Worm (Caenorhabditis elegans) whole organism, midembryonic: ENCODE data around the gene C24B9.3.

Experiments used
- flt-1 ChIP-seq: fragments of 200-800 bp; sonication (Bioruptor generic); IDR thresholded peaks from 2 replicates; pipeline ENCODE4 v1.3.6; 2022; ENCODE audit warnings: missing genetic modification characterization, missing compliant biosample characterization
- med-1 ChIP-seq: sonication (generic microtip); optimal IDR thresholded peaks from 2 replicates; lab custom pipeline; 2017; ENCODE audit warnings: missing genetic modification characterization, mild to moderate bottlenecking, missing compliant biosample characterization, antibody characterized with exemption, missing genetic modification reagents; ENCODE audit not compliant: insufficient read depth
- ztf-23 ChIP-seq: fragments of 200-800 bp; sonication (Bioruptor generic); IDR thresholded peaks from 2 replicates; pipeline ENCODE4 v1.3.6; 2022; ENCODE audit warnings: missing genetic modification reagents, missing genetic modification characterization, missing compliant biosample characterization

DNA sequence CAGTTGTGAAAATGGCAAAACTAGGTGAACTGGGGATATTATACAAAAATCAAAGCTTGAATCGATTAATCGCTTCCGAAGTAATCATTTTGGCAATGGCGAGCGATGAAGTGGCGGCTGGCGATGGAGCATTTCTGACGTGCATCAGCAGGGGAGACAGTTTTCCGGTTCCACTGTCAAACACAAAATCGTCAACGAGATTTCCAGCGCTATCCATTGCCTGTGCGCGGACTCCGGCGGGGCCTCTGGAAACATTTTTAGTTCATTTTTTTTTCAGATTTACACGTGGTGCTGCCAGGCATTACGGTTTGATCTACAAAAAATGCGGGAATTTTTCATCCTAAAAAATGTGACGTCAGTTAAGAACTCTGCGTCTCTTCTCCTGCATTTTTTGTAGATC lies 22.8 kb downstream of the C24B9.3 start:
- TF ChIP-seq ztf-23 (GFP tag; lab: Robert Waterston, UW) (no peak), flt-1 (GFP tag; lab: Robert Waterston, UW) (no peak), med-1 (GFP tag; lab: Kevin White, UChicago) (no peak)
